Fruit fly (Drosophila melanogaster) S2 (cell line): Measurements from ENCODE around the gene CG7606.

Experiments used
- CG8478 ChIP-seq: fragments of >200 bp; optimal IDR thresholded peaks from 2 replicates; lab custom pipeline; 2018
- CTCF ChIP-seq, 2 experiments: fragments of >200 bp; optimal IDR thresholded peaks; 2 replicates each; lab custom pipeline; 2018

The CG7606 gene

DNA sequence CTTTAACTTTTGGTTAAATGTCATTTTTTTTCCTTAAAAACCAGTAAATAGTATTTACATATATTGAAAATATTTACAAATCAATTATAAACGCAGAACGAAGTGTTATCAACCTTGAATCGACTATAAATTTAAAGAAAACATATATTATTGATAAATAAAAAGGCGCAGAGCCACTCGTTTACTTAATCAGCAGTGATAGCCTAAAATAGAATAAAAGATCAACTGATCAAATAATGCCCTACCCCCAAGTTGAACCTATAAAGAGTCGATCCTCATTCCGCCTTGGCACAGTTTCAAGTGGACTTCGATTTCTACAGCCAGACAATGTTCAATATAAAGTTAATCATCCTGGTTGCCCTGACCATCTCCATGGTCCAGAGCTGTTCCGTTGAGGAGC is at the start of gene CG7606:
Gene CG7606, plus strand, starts transcription at position 301 of the 400 bp plus-strand sequence.
- TF ChIP-seq CG8478 (lab: Kevin White, UChicago) (no peak), CTCF (optimal IDR thresholded peaks at IDR 0.05; lab: Kevin White, UChicago) (no peak)

DNA sequence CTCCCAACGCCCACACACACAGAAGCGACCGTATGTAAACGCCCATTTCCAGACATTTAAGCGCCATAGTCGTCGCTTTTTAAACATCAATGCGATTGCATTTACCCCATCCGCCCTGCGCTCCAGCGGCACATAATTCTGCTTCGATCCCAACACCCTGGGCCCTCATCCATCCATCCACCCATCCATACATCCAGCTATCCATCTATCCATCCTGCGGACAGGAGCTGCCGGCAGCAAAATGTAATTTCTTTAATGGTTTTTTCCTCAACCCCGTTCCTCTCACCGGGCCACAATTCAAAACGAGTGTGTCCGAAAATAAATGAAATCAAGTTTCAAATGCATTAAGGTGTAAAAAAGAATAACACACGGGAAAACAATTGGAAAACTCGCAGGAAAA is 46.4 kb upstream of the CG7606 start:
- TF ChIP-seq CG8478 (lab: Kevin White, UChicago) = no peak
- TF ChIP-seq CTCF (optimal IDR thresholded peaks at IDR 0.05; lab: Kevin White, UChicago) = no peak

DNA sequence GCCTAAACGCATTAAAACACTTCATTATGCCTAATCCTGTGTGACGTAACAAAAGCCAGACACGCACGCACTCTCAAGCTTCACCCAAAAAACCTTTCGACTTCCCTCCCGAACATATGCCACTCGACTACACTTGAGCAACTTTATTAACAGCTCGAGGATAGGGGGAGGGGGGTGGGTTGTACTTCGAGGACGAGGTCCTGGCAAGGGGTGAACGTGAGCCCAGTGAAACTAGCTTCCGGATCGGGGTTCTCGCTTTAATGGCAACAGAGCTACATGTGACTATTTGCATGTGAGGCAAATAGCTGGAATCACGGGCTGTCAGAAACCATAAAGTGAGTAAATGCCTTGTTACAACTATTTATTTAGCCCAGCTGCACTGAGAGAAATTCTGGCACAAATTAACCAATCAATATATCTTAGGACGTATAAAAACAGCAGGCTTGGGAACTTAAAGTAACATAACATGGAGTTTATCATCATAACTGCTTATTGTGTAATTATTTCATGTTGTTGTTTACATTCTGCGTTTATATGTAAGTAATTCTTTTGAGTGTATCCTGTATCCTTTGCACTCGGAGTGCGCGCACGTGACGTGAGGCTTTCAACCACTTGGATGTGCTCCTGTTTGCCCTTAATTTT is 45.4 kb upstream of the CG7606 start:
- TF ChIP-seq CG8478 (lab: Kevin White, UChicago) (no peak), CTCF (optimal IDR thresholded peaks at IDR 0.05; lab: Kevin White, UChicago) (no peak)

DNA sequence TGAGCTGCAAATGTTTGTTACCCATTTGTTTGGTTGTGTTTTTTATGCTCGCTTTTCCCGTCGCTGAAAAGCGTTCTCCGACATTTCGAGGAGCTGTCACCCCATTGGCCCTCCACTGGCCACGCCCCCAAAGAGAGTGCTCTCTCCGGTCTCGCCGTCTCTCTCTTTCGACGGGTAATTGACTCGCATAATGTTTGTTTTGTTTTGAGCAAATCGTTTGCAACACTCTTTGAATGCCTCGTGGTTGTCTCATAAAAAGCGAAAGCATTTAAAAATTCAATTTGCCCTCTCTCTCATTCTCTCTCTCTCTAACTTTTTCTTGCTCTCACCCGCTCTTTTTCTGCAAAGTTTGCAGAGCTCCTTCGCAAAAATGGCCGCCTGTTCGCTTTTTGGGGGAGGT is 38.8 kb upstream of the CG7606 start:
- TF ChIP-seq CG8478 (lab: Kevin White, UChicago) (no peak), CTCF (optimal IDR thresholded peaks at IDR 0.05; lab: Kevin White, UChicago) (no peak)

DNA sequence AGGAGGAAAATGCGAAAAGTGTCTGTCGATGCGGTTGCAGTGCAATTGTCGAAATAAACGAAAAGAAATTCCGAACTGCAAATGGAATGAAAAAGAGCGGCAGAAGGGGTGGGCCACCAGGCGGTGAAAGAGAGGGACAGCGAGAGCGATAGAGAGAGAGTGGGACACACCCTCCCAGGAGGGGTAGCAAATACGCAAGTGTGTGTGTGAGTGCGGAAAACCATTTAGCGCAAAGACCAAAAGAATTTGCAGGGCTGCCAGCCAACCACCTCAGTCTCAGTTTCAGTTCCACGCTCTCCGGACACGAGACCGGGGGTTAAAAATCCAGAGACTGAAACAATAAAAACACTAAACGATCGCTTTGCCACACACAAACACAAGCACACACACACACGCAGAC is 37.7 kb upstream of the CG7606 start, which contains the start of gene Hmx:
Gene Hmx, plus strand, starts transcription at position 301 of the 400 bp plus-strand sequence.
- TF ChIP-seq CG8478 (lab: Kevin White, UChicago) (no peak), CTCF (optimal IDR thresholded peaks at IDR 0.05; lab: Kevin White, UChicago) (no peak)

DNA sequence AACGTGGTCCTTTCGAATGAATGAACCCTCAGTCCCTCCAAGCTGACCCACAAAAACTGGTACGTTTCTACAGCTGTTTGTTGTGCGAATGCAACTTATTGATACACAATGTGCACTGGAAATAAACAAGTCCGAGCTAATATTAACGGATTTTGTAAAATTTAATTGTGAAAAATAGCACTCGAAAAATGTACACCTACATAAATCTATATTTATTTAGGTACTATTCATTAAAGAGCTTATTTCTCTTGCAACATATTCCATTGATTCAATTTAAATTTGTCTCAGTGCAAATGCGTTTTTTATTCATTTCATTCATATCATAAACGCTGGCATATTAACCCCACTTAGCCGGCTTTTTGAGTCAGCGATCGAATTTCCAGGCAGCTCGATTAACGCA is 35.2 kb upstream of the CG7606 start:
- TF ChIP-seq CTCF (optimal IDR thresholded peaks at IDR 0.05; lab: Kevin White, UChicago) (no peak), CG8478 (lab: Kevin White, UChicago) (no peak)

DNA sequence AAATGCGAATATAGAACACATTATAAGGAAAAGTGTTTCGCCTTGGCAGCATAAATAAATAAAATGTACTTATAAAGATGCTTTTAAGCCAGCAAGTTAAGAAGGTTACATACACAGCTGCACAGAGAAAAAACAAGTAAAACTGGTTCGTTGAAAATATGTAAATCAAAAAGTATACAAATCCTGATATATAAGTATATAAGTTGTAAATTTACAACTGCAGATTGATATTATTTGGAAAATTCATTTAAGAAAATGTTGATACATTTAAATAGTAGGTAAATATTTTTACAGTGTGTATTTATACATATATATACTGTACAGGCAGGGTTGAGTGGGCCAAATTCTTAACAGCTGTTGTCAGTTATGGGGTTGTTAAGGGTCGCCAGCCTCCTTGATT is 31.5 kb upstream of the CG7606 start:
- no peak for TF ChIP-seq CTCF (optimal IDR thresholded peaks at IDR 0.05; lab: Kevin White, UChicago)
- TF ChIP-seq CG8478 (lab: Kevin White, UChicago) = no peak

DNA sequence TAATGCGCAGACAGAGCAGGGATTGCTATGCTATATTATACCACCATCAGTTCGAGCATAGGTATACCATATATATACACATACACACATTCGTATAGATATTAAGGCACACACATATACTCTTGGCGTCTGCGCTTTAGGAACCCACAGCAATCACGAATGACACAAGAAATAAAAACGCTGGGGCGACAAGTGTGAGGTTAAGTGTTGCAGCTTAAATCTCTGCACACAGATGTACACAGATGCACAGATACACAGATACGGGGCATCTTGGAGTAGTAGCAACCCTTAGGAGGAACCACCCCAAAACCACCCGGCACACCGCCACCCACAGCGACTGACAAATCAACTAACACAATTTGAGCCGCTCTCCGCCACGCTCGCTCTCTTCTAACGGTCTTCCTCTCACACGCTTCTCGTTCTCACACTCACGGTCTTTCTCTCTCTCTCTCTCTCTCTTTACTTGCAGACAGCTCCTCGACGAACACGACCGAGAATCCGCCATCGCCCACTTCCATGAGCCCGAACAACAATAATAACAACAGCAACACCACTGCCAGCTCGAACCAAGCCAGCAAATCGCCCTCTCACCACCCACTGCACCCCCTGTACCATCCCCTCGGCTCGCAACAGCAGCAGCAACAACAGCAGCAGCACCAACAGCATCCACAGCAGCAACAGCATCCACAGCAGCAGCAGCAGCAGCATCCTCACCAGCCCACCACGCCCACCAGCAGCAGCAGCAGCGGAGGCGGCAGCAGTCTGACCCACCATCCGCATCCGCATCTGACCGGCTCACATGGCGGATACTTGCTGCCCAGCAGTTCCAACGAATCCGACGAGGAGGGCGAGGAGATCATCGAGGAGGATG is 29.5 kb upstream of the CG7606 start:
- no peak for TF ChIP-seq CG8478 (lab: Kevin White, UChicago)
- TF ChIP-seq CTCF (optimal IDR thresholded peaks at IDR 0.05; lab: Kevin White, UChicago) = no peak

DNA sequence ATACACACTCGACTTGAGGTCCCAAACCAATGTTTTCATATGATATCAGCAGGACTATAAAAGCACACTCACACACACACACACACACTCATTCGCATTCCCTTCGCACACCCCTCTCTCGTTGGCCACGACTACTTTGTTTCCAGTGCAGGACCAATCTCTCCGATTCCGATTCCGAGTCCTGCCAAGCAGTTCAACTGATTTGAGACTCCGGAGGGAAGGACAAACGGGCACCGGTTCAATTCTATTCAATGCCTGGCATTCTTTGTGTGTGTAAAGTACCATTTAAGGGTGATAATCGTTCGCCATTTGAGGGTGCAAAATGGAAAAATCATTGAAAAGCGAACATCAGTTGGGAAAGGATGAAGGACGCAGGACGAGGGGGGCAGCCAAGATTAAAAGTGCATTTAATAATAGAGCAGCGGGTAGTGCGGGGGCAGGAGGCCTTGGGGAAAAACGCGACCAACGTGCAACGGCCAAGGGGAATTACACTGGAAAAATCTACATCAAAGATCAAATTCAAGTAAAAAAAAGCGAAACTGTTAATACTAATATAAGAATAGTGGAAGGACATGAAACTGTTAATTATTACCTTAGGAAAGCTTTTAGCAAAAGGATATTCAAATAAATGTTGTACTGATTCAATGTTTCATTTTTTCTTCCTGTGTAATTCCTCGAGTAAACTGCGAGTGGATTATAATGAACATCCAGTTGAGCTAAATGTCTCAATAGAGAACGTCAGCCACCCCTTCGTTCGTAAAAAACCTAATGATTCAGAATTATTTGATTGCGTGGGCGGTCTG is 12.5 kb upstream of the CG7606 start:
- no peak for TF ChIP-seq CG8478 (lab: Kevin White, UChicago)
- no peak for TF ChIP-seq CTCF (optimal IDR thresholded peaks at IDR 0.05; lab: Kevin White, UChicago)

DNA sequence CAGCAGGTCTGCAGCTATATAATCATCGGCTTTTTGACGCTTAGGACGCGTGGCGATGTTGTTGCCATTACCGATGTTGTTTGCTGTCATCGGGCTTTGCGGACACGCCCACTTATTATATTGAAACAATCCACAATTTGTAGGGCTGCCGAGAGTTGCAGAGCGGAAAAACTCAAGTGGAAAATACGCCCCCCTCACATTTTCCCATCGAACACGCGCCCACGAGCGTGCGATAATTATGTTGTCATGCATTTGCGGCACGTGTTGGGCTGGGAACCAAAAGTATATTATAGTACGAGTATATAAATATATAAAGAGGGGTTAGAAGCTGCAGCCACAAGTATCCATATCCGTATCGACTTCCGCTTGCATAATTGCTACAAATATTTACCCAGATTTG is 7.5 kb upstream of the CG7606 start:
- TF ChIP-seq CG8478 (lab: Kevin White, UChicago) = no peak

DNA sequence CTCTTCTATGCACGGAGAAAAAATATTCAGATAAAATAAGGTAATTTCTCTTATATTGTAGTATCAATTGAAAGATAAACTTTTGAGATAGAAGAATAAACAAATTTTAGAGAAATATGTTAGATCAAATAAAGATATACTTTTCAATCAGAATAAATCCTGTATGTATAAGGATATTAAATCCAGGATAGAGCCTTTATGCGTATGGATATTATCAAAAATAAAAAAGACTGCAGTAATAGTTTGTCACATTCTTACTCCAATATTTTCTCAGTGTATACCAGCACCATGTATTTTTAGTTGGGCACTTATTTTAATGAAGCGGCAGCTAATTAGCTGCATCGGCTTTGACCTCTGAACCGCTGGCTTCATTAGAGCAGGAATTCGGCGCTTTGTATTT is 4.5 kb upstream of the CG7606 start:
- TF ChIP-seq CTCF (optimal IDR thresholded peaks at IDR 0.05; lab: Kevin White, UChicago) = no peak
- no peak for TF ChIP-seq CG8478 (lab: Kevin White, UChicago)

DNA sequence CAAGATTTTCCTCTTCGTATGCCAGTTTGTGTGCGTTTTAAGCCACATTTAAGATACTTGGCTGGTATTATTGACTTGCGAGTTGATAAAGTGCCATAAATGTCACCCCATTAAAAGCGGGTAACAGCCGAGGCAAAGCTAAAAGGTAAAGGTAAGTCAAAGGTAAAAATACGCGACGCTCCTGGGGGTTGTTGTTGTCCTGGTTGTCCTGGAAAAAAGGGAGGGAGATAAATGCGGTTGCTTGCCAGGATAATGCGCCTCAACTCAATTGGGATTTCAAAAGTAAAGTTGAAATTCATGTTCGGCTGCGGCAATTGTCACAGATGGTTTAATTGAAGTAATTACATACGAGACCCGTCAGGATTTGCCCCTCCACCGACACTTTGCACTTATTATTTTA is 2.9 kb upstream of the CG7606 start:
- no peak for TF ChIP-seq CTCF (optimal IDR thresholded peaks at IDR 0.05; lab: Kevin White, UChicago)
- TF ChIP-seq CG8478 (lab: Kevin White, UChicago) = no peak

DNA sequence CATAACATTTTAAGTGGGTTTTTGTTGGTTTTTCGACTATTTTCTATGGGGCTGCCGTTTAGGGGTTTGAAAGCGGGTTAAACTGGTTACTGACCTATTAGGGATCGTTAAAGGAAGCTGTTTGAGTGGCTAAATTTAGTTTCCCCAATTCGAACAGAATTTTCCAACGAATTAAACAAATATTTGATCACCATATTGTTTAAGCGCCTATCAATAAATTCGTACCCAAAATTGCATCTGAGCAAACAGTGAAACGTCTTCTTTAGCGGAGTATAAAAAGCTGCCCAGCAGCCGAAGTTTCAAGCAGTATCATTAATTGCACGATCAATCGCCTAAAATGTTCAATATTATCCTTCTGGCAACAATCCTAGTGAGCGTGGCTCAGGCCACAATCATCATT is 2.2 kb upstream of the CG7606 start, which contains the start of gene Sgs5bis:
Gene Sgs5bis, plus strand, starts transcription at position 301 of the 400 bp plus-strand sequence.
- TF ChIP-seq CG8478 (lab: Kevin White, UChicago) (no peak), CTCF (optimal IDR thresholded peaks at IDR 0.05; lab: Kevin White, UChicago) (no peak)

DNA sequence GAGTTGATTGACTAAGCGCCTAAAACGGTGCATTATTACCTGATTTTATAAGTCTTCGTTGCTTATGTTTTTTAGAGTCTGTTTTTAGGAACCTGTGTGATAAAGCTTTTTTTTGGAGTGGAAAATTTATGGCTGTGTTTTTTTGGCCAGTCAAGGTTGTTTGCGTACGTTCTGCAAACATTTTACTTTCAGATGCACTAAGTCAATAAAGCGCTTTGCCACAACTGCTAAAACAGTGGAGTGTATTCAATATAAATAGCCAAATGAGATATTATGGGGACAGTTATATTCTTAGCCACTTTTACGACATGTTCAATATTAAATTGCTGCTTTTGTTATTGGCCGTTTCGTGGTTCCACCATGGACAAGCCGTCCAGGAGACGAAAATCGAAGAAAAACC is 1.3 kb upstream of the CG7606 start, which contains the start of gene Sgs5:
Gene Sgs5, plus strand, starts transcription at position 279 of the 400 bp plus-strand sequence.
- TF ChIP-seq CG8478 (lab: Kevin White, UChicago) = no peak
- no peak for TF ChIP-seq CTCF (optimal IDR thresholded peaks at IDR 0.05; lab: Kevin White, UChicago)
